Fruit fly (Drosophila melanogaster) whole organism, embryonic: ENCODE measurements around the gene neb.

Source experiments
- CG10654 ChIP-seq: fragments of 200-800 bp; sonication (Bioruptor generic); optimal IDR thresholded peaks from 2 replicates; lab custom pipeline; 2016; ENCODE audit warnings: missing biosample characterization, missing genetic modification characterization
- CG10979 ChIP-seq: fragments of 200-800 bp; sonication (Bioruptor generic); optimal IDR thresholded peaks from 2 replicates; lab custom pipeline; 2018; ENCODE audit warnings: missing biosample characterization, mild to moderate bottlenecking, missing genetic modification characterization, moderate library complexity
- CG11247 ChIP-seq: fragments of 200-800 bp; sonication (Bioruptor generic); IDR thresholded peaks from 2 replicates; pipeline ENCODE4 v1.3.6; 2022; ENCODE audit warnings: missing biosample characterization, missing genetic modification characterization
- CG12236 ChIP-seq: fragments of 200-800 bp; sonication (Bioruptor generic); optimal IDR thresholded peaks from 2 replicates; lab custom pipeline; 2016; ENCODE audit warnings: missing biosample characterization, missing genetic modification characterization
- CG12744 ChIP-seq: fragments of 200-800 bp; sonication (Bioruptor generic); optimal IDR thresholded peaks from 2 replicates; lab custom pipeline; 2016; ENCODE audit warnings: missing biosample characterization, missing genetic modification characterization
- CG14667 ChIP-seq: fragments of 200-800 bp; sonication (Bioruptor generic); IDR thresholded peaks from 2 replicates; pipeline ENCODE4 v1.3.6; 2022; ENCODE audit warnings: missing biosample characterization, missing genetic modification characterization
- CG1792 ChIP-seq: fragments of 200-800 bp; sonication (Bioruptor generic); optimal IDR thresholded peaks from 2 replicates; lab custom pipeline; 2016; ENCODE audit warnings: missing biosample characterization, missing genetic modification characterization
- CG2120 ChIP-seq: fragments of 200-800 bp; sonication (Bioruptor generic); optimal IDR thresholded peaks from 3 replicates; lab custom pipeline; 2016; ENCODE audit warnings: missing biosample characterization, missing genetic modification characterization
- CG4707 ChIP-seq: fragments of 200-800 bp; sonication (Bioruptor generic); optimal IDR thresholded peaks from 2 replicates; lab custom pipeline; 2018; ENCODE audit warnings: missing biosample characterization, mild to moderate bottlenecking, missing genetic modification characterization, moderate library complexity
- CG4730 ChIP-seq: fragments of 200-800 bp; sonication (Bioruptor generic); IDR thresholded peaks from 2 replicates; pipeline ENCODE4 v1.3.6; 2022; ENCODE audit warnings: missing biosample characterization, missing genetic modification characterization
- CG4854 ChIP-seq: fragments of 200-800 bp; sonication (Bioruptor generic); optimal IDR thresholded peaks from 2 replicates; lab custom pipeline; 2016; ENCODE audit warnings: missing biosample characterization, missing genetic modification characterization, inconsistent platforms
- CG6683 ChIP-seq: fragments of 200-800 bp; sonication (Bioruptor generic); optimal IDR thresholded peaks from 2 replicates; lab custom pipeline; 2017; ENCODE audit warnings: missing biosample characterization, mild to moderate bottlenecking, missing genetic modification characterization, missing genetic modification reagents
- CG7745 ChIP-seq: fragments of 200-800 bp; sonication (Bioruptor generic); optimal IDR thresholded peaks from 2 replicates; lab custom pipeline; 2018; ENCODE audit warnings: missing biosample characterization, mild to moderate bottlenecking, missing genetic modification characterization, moderate library complexity
- CG7928 ChIP-seq: fragments of 200-800 bp; sonication (Bioruptor generic); optimal IDR thresholded peaks from 2 replicates; lab custom pipeline; 2017; ENCODE audit warnings: missing biosample characterization, mild to moderate bottlenecking, missing genetic modification characterization
- CG7987 ChIP-seq: fragments of 200-800 bp; sonication (Bioruptor generic); optimal IDR thresholded peaks from 2 replicates; lab custom pipeline; 2018; ENCODE audit warnings: missing biosample characterization, mild to moderate bottlenecking, missing genetic modification characterization, moderate library complexity
- CG9727 ChIP-seq: fragments of 200-800 bp; sonication (Bioruptor generic); optimal IDR thresholded peaks from 3 replicates; lab custom pipeline; 2017; ENCODE audit warnings: missing biosample characterization, mild to moderate bottlenecking, missing genetic modification characterization
- Deaf1 ChIP-seq: fragments of 200-800 bp; optimal IDR thresholded peaks from 3 replicates; lab custom pipeline; 2019; ENCODE audit warnings: missing biosample characterization, mild to moderate bottlenecking, missing genetic modification characterization, moderate library complexity
- Doc3 ChIP-seq: fragments of 200-800 bp; sonication (Bioruptor generic); IDR thresholded peaks from 3 replicates; pipeline ENCODE4 v1.3.6; 2022; ENCODE audit warnings: missing biosample characterization, missing genetic modification characterization; ENCODE audit not compliant: partially characterized antibody
- E2f1 ChIP-seq: fragments of 200-800 bp; sonication (Bioruptor generic); IDR thresholded peaks from 2 replicates; pipeline ENCODE4 v1.3.6; 2022; ENCODE audit warnings: missing biosample characterization, missing genetic modification characterization
- Eip74EF ChIP-seq, 2 experiments: fragments of 200-800 bp in 1 of 2; fragments of >200 bp in 1 of 2; sonication (Bioruptor generic) in 1 of 2; optimal IDR thresholded peaks; 2 replicates each; lab custom pipeline; 2017 to 2019; ENCODE audit warnings: missing biosample characterization in 2 of 2, missing genetic modification characterization in 2 of 2, mild to moderate bottlenecking in 1 of 2, moderate library complexity in 1 of 2
- Gug ChIP-seq: fragments of 200-800 bp; sonication (Bioruptor generic); IDR thresholded peaks from 4 replicates; pipeline ENCODE4 v1.3.6; 2022; ENCODE audit warnings: missing biosample characterization, missing genetic modification characterization
- HLHmδ ChIP-seq: fragments of 200-800 bp; sonication (Bioruptor generic); optimal IDR thresholded peaks from 2 replicates; lab custom pipeline; 2018; ENCODE audit warnings: missing biosample characterization, mild to moderate bottlenecking, missing genetic modification characterization, moderate library complexity
- Kr ChIP-seq: fragments of 200-800 bp; sonication (Bioruptor generic); optimal IDR thresholded peaks from 2 replicates; lab custom pipeline; 2017; ENCODE audit warnings: missing biosample characterization, mild to moderate bottlenecking, missing genetic modification characterization
- Lpt ChIP-seq: fragments of >200 bp; optimal IDR thresholded peaks from 2 replicates; lab custom pipeline; 2018; ENCODE audit warnings: missing biosample characterization, missing genetic modification characterization
- MESR4 ChIP-seq: fragments of 200-800 bp; sonication (Bioruptor generic); optimal IDR thresholded peaks from 2 replicates; lab custom pipeline; 2018; ENCODE audit warnings: missing biosample characterization, mild to moderate bottlenecking, missing genetic modification characterization, moderate library complexity
- MTF-1 ChIP-seq: fragments of 200-800 bp; sonication (Bioruptor generic); optimal IDR thresholded peaks from 2 replicates; lab custom pipeline; 2018; ENCODE audit warnings: missing biosample characterization, mild to moderate bottlenecking, missing genetic modification characterization, borderline replicate concordance
- Mes4 ChIP-seq: fragments of 200-800 bp; sonication (Bioruptor generic); optimal IDR thresholded peaks from 2 replicates; lab custom pipeline; 2016; ENCODE audit warnings: missing biosample characterization, missing genetic modification characterization
- Oli ChIP-seq: fragments of 200-800 bp; sonication (Bioruptor generic); optimal IDR thresholded peaks from 2 replicates; lab custom pipeline; 2018; ENCODE audit warnings: missing biosample characterization, mild to moderate bottlenecking, missing genetic modification characterization, moderate library complexity
- PHDP ChIP-seq: fragments of 200-800 bp; sonication (Bioruptor generic); optimal IDR thresholded peaks from 3 replicates; lab custom pipeline; 2018; ENCODE audit warnings: missing biosample characterization, mild to moderate bottlenecking, missing genetic modification characterization, moderate library complexity
- Rfx ChIP-seq: fragments of 200-800 bp; sonication (Bioruptor generic); IDR thresholded peaks from 2 replicates; pipeline ENCODE4 v1.3.6; 2022; ENCODE audit warnings: missing biosample characterization, missing genetic modification characterization
- Side ChIP-seq: fragments of 200-800 bp; sonication (Bioruptor generic); optimal IDR thresholded peaks from 2 replicates; lab custom pipeline; 2016; ENCODE audit warnings: missing biosample characterization, missing genetic modification characterization
- Sin3A ChIP-seq: fragments of >200 bp; optimal IDR thresholded peaks from 2 replicates; lab custom pipeline; 2018
- ash1 ChIP-seq: fragments of 200-800 bp; sonication (Bioruptor generic); optimal IDR thresholded peaks from 2 replicates; lab custom pipeline; 2018; ENCODE audit warnings: missing biosample characterization, mild to moderate bottlenecking, missing genetic modification characterization
- az2 ChIP-seq: fragments of 200-800 bp; sonication (Bioruptor generic); optimal IDR thresholded peaks from 3 replicates; lab custom pipeline; 2016; ENCODE audit warnings: missing biosample characterization, missing genetic modification characterization
- btn ChIP-seq: fragments of 200-800 bp; sonication (Bioruptor generic); optimal IDR thresholded peaks from 2 replicates; lab custom pipeline; 2016; ENCODE audit warnings: missing biosample characterization, missing genetic modification characterization
- chinmo ChIP-seq: fragments of 200-800 bp; sonication (Bioruptor generic); IDR thresholded peaks from 4 replicates; pipeline ENCODE4 v1.3.6; 2022; ENCODE audit warnings: missing biosample characterization, missing genetic modification characterization; ENCODE audit not compliant: partially characterized antibody
- gsb-n ChIP-seq: fragments of 200-800 bp; sonication (Bioruptor generic); optimal IDR thresholded peaks from 3 replicates; lab custom pipeline; 2018; ENCODE audit warnings: missing biosample characterization, mild to moderate bottlenecking, missing genetic modification characterization
- h ChIP-seq: fragments of >200 bp; optimal IDR thresholded peaks from 2 replicates; lab custom pipeline; 2017
- inv ChIP-seq: fragments of 200-800 bp; sonication (Bioruptor generic); IDR thresholded peaks from 2 replicates; pipeline ENCODE4 v1.3.6; 2022; ENCODE audit warnings: missing biosample characterization, missing genetic modification characterization; ENCODE audit not compliant: partially characterized antibody
- lbe ChIP-seq: fragments of 200-800 bp; sonication (Bioruptor generic); optimal IDR thresholded peaks from 2 replicates; lab custom pipeline; 2016; ENCODE audit warnings: missing biosample characterization, mild to moderate bottlenecking, missing genetic modification characterization
- mam ChIP-seq: fragments of 200-800 bp; sonication (Bioruptor generic); optimal IDR thresholded peaks from 3 replicates; lab custom pipeline; 2016; ENCODE audit warnings: missing biosample characterization, missing genetic modification characterization
- nom ChIP-seq: fragments of 200-800 bp; sonication (Bioruptor generic); optimal IDR thresholded peaks from 2 replicates; lab custom pipeline; 2017; ENCODE audit warnings: missing biosample characterization, missing genetic modification characterization, mild to moderate bottlenecking, moderate library complexity, missing genetic modification reagents
- otp ChIP-seq: fragments of 200-800 bp; sonication (Bioruptor generic); IDR thresholded peaks from 3 replicates; pipeline ENCODE4, ENCODE4 v1.3.6; 2022; ENCODE audit warnings: missing biosample characterization, missing genetic modification characterization
- phol ChIP-seq: fragments of 200-800 bp; sonication (Bioruptor generic); optimal IDR thresholded peaks from 3 replicates; lab custom pipeline; 2018; ENCODE audit warnings: missing biosample characterization, mild to moderate bottlenecking, missing genetic modification characterization, moderate library complexity
- sc ChIP-seq, 3 experiments: fragments of >200 bp in 2 of 3; fragments of 200-800 bp in 1 of 3; sonication (Bioruptor generic) in 1 of 3; optimal IDR thresholded peaks; 2 replicates in 2 of 3; 3 replicates in 1 of 3; lab custom pipeline; 2017; ENCODE audit warnings: mild to moderate bottlenecking in 1 of 3, missing biosample characterization in 1 of 3, missing genetic modification characterization in 1 of 3, missing genetic modification reagents in 1 of 3
- tio ChIP-seq: fragments of 200-800 bp; sonication (Bioruptor generic); optimal IDR thresholded peaks from 2 replicates; lab custom pipeline; 2017; ENCODE audit warnings: missing biosample characterization, missing genetic modification characterization, inconsistent platforms
- trh ChIP-seq: fragments of 200-800 bp; sonication (Bioruptor generic); optimal IDR thresholded peaks from 2 replicates; lab custom pipeline; 2016; ENCODE audit warnings: missing biosample characterization, missing genetic modification characterization
- vnd ChIP-seq: fragments of 200-800 bp; sonication (Bioruptor generic); IDR thresholded peaks from 3 replicates; pipeline ENCODE4 v1.3.6; 2022; ENCODE audit warnings: missing biosample characterization, missing genetic modification characterization; ENCODE audit not compliant: partially characterized antibody

neb gene

dm6 chr2L:20084785-20085555, 9.4 kb downstream of the neb start, which contains the start of gene fok (continued):
- peak; percentile 91 for TF ChIP-seq CG4854
- TF ChIP-seq CG12744 (GFP tag; lab: Kevin White, UChicago), result peak; percentile 93
- peak; percentile 48 for TF ChIP-seq CG7745 (tag; lab: Kevin White, UChicago)
- TF ChIP-seq Mes4 (GFP tag; lab: Kevin White, UChicago), result peak; percentile 88
- TF ChIP-seq Rfx (GFP tag; lab: Robert Waterston, UW), result peak; percentile 97
- peak; percentile 86 for TF ChIP-seq otp (GFP tag; lab: Robert Waterston, UW)
- TF ChIP-seq Sin3A (lab: Kevin White, UChicago), result no peak
- peak; percentile 96 for TF ChIP-seq nom (GFP tag; lab: Kevin White, UChicago)
- TF ChIP-seq CG10979 (tag; lab: Kevin White, UChicago), result peak; percentile 96
- TF ChIP-seq Kr (GFP tag; lab: Kevin White, UChicago), result peak; percentile 30
- TF ChIP-seq Lpt (GFP tag; lab: Kevin White, UChicago), result no peak
- peak; percentile 91 for TF ChIP-seq CG10654
- TF ChIP-seq PHDP (tag; lab: Kevin White, UChicago), result peak; percentile 97
- TF ChIP-seq gsb-n (tag; lab: Kevin White, UChicago), result peak; percentile 96
- TF ChIP-seq Doc3, result 0 out of 3 replicates have a peak, but pooled peaks have one; percentile 31
- peak; percentile 82 for TF ChIP-seq CG4730 (GFP tag; lab: Robert Waterston, UW)
- TF ChIP-seq lbe (GFP tag; lab: Kevin White, UChicago), result peak; percentile 98
- no peak for TF ChIP-seq sc (optimal IDR thresholded peaks at IDR 0.05; lab: Kevin White, UChicago)
- peak; percentile 91 for TF ChIP-seq sc (GFP tag; optimal IDR thresholded peaks at IDR 0.05; lab: Kevin White, UChicago)
- peak; percentile 87 for TF ChIP-seq btn (GFP tag; lab: Kevin White, UChicago)
- peak; percentile 92 for TF ChIP-seq Gug (GFP tag; lab: Robert Waterston, UW)
- TF ChIP-seq trh (GFP tag; lab: Kevin White, UChicago), result peak; percentile 76
- TF ChIP-seq E2f1 (GFP tag; lab: Robert Waterston, UW), result peak; percentile 92
- TF ChIP-seq inv (GFP tag; lab: Robert Waterston, UW), result no peak
- no peak; the same call in 2 of the 3 replicates for TF ChIP-seq vnd (GFP tag; lab: Robert Waterston, UW)
- TF ChIP-seq CG7928 (GFP tag; lab: Kevin White, UChicago), result peak; percentile 79
- peak; percentile 89 for TF ChIP-seq CG14667 (GFP tag; lab: Robert Waterston, UW)
- TF ChIP-seq CG7987 (GFP tag; lab: Kevin White, UChicago), result peak; percentile 95
- peak; percentile 100 for TF ChIP-seq Deaf1
- TF ChIP-seq CG4707 (GFP tag; lab: Kevin White, UChicago), result peak; percentile 87
- peak; percentile 96 for TF ChIP-seq tio (GFP tag; lab: Kevin White, UChicago)
- TF ChIP-seq Side (GFP tag; lab: Kevin White, UChicago), result peak; percentile 95
- peak; percentile 98 for TF ChIP-seq CG2120 (GFP tag; lab: Kevin White, UChicago)
- TF ChIP-seq chinmo (GFP tag; lab: Robert Waterston, UW), result peak; percentile 88
- peak; percentile 89 for TF ChIP-seq CG1792 (GFP tag; lab: Kevin White, UChicago)
- TF ChIP-seq CG11247, result peak; percentile 98
- TF ChIP-seq Eip74EF (GFP tag; optimal IDR thresholded peaks at IDR 0.05; lab: Kevin White, UChicago), result peak in 1 of 2 experiments; percentile 96
- peak; percentile 56 for TF ChIP-seq MESR4 (GFP tag; lab: Kevin White, UChicago)
- peak; percentile 96 for TF ChIP-seq Oli
- TF ChIP-seq phol, result peak; percentile 93
- peak; percentile 95 for TF ChIP-seq az2 (GFP tag; lab: Kevin White, UChicago)
- peak; percentile 76 for TF ChIP-seq ash1
- peak; percentile 75 for TF ChIP-seq HLHmδ
- TF ChIP-seq h (lab: Kevin White, UChicago), result no peak
- peak; percentile 96 for TF ChIP-seq CG9727 (GFP tag; lab: Kevin White, UChicago)
- peak; percentile 95 for TF ChIP-seq mam (GFP tag; lab: Kevin White, UChicago)
- TF ChIP-seq CG12236 (GFP tag; lab: Kevin White, UChicago), result peak; percentile 87
- peak; percentile 96 for TF ChIP-seq CG6683
- TF ChIP-seq MTF-1, result peak; percentile 86
